Fruit fly (Drosophila melanogaster): ENCODE measurements around the gene hwt.

hwt gene

dm6 chrX:12473953-12474468, 94.2 kb downstream of the hwt start (continued):
- TF ChIP-seq CG5953 (GFP tag; IDR thresholded peaks at IDR 0.05) (peak; percentile 24; the same call in 1 of the 2 replicates), CG12769 (tag; optimal IDR thresholded peaks at IDR 0.05) (no peak), bab2 (GFP tag; optimal IDR thresholded peaks at IDR 0.05) (no peak), Hr78 (GFP tag; optimal IDR thresholded peaks at IDR 0.05) (peak in 1 of 2 experiments; percentile 50), CG14860 (GFP tag; IDR thresholded peaks at IDR 0.05; ENCODE audit: partially characterized antibody) (no peak), CkIIα-i1 (GFP tag; IDR thresholded peaks at IDR 0.05) (no peak), sug (tag; optimal IDR thresholded peaks at IDR 0.05) (peak; percentile 83), CG15479 (GFP tag; optimal IDR thresholded peaks at IDR 0.05) (no peak), Hr51 (GFP tag; optimal IDR thresholded peaks at IDR 0.05) (peak in 1 of 2 experiments; percentile 89), corto (GFP tag; optimal IDR thresholded peaks at IDR 0.05) (no peak), dpn (GFP tag; optimal IDR thresholded peaks at IDR 0.05) (peak; percentile 4 to 70), Hand (GFP tag; optimal IDR thresholded peaks at IDR 0.05) (peak; percentile 72), CG15073 (GFP tag; optimal IDR thresholded peaks at IDR 0.05) (no peak), MESR4 (GFP tag; optimal IDR thresholded peaks at IDR 0.05) (no peak), CG16815 (GFP tag; optimal IDR thresholded peaks at IDR 0.05) (peak; percentile 55), wek (GFP tag; optimal IDR thresholded peaks at IDR 0.05) (no peak), CG18011 (GFP tag; optimal IDR thresholded peaks at IDR 0.05) (no peak), lbe (GFP tag; optimal IDR thresholded peaks at IDR 0.05) (peak; percentile 19), Optix (GFP tag; IDR thresholded peaks at IDR 0.05) (no peak), CG2129 (GFP tag; IDR thresholded peaks at IDR 0.05; ENCODE audit: partially characterized antibody) (no peak), rib (GFP tag; IDR thresholded peaks at IDR 0.05) (0 out of 2 replicates have a peak, but pooled peaks have one; percentile 15), otp (GFP tag; IDR thresholded peaks at IDR 0.05) (0 out of 3 replicates have a peak, but pooled peaks have one; percentile 15), slbo (GFP tag; IDR thresholded peaks at IDR 0.05) (peak; percentile 74), zfh2 (GFP tag; optimal IDR thresholded peaks at IDR 0.05) (peak; percentile 6), C15 (GFP tag; IDR thresholded peaks at IDR 0.05) (no peak), bsh (GFP tag; optimal IDR thresholded peaks at IDR 0.05) (peak in 1 of 2 experiments; percentile 80), dimm (GFP tag; IDR thresholded peaks at IDR 0.05) (no peak), zf30C (GFP tag; optimal IDR thresholded peaks at IDR 0.05) (no peak), BEAF-32 (GFP tag; optimal IDR thresholded peaks at IDR 0.05) (no peak), Ada2b (GFP tag; IDR thresholded peaks at IDR 0.05) (peak; percentile 75), btn (GFP tag; optimal IDR thresholded peaks at IDR 0.05) (no peak), CG12155 (GFP tag; optimal IDR thresholded peaks at IDR 0.05) (peak; percentile 69), CG10565 (GFP tag; optimal IDR thresholded peaks at IDR 0.05) (no peak), dmrt99B (tag; optimal IDR thresholded peaks at IDR 0.05) (peak; percentile 86), Mrtf (GFP tag; IDR thresholded peaks at IDR 0.05) (0 out of 3 replicates have a peak, but pooled peaks have one; percentile 52), CG31224 (GFP tag; IDR thresholded peaks at IDR 0.05) (peak; percentile 69), CG9876 (GFP tag; optimal IDR thresholded peaks at IDR 0.05) (no peak), Eip74EF (GFP tag; optimal IDR thresholded peaks at IDR 0.05) (peak in 1 of 2 experiments; percentile 59), dan (GFP tag; IDR thresholded peaks at IDR 0.05) (no peak), Antp (GFP tag; optimal IDR thresholded peaks at IDR 0.05) (peak; percentile 21), Ets97D (GFP tag; optimal IDR thresholded peaks at IDR 0.05) (no peak), Dll (GFP tag; IDR thresholded peaks at IDR 0.05; ENCODE audit: partially characterized antibody) (no peak), CG2116 (GFP tag; optimal IDR thresholded peaks at IDR 0.05) (peak; percentile 50), CG4617 (GFP tag; optimal IDR thresholded peaks at IDR 0.05; ENCODE audit: borderline replicate concordance) (peak; percentile 21), CG7357 (GFP tag; IDR thresholded peaks at IDR 0.05) (peak; percentile 68), Ets65A (GFP tag) (no peak), CG32772 (GFP tag; IDR thresholded peaks at IDR 0.05) (peak; percentile 63), cato (GFP tag; optimal IDR thresholded peaks at IDR 0.05; ENCODE audit: borderline replicate concordance) (peak; percentile 33), CG18764 (GFP tag; optimal IDR thresholded peaks at IDR 0.05) (peak; percentile 37)
